Worm (Caenorhabditis elegans): Measurements from ENCODE around the gene mab-3.

- no peak for TF ChIP-seq ama-1 (optimal IDR thresholded peaks at IDR 0.05)
- TF ChIP-seq R02D3.7 (tag; optimal IDR thresholded peaks at IDR 0.05), result no peak
- TF ChIP-seq nhr-28 (tag; optimal IDR thresholded peaks at IDR 0.05), result no peak
- TF ChIP-seq fos-1 (tag; optimal IDR thresholded peaks at IDR 0.05), result no peak
- TF ChIP-seq nhr-25 (tag; optimal IDR thresholded peaks at IDR 0.05), result no peak
- TF ChIP-seq nhr-11 (tag; optimal IDR thresholded peaks at IDR 0.05), result no peak
- TF ChIP-seq elt-3 (tag; optimal IDR thresholded peaks at IDR 0.05), result no peak
- no peak for TF ChIP-seq ceh-28 (tag; optimal IDR thresholded peaks at IDR 0.05)
- TF ChIP-seq aly-2 (tag; optimal IDR thresholded peaks at IDR 0.05), result no peak
- TF ChIP-seq unc-39 (tag; optimal IDR thresholded peaks at IDR 0.05), result no peak
- no peak for TF ChIP-seq nhr-237 (tag; optimal IDR thresholded peaks at IDR 0.05)
- TF ChIP-seq unc-62 (GFP tag; optimal IDR thresholded peaks at IDR 0.05), result no peak
These were observed 25.7 kb upstream of the mab-3 start, which contains the start of gene Y53C12A.3 for ce11 chrII:9706207-9706606.
